Worm (Caenorhabditis elegans) whole organism, young adult: ENCODE results near the gene oac-1.

Experiments
- B0261.1 ChIP-seq: sonication (generic microtip); optimal IDR thresholded peaks from 2 replicates; lab custom pipeline; 2016; ENCODE audit warnings: mild to moderate bottlenecking, missing genetic modification characterization, moderate library complexity, missing compliant biosample characterization
- B0336.3 ChIP-seq: fragments of 200-800 bp; sonication (Bioruptor generic); IDR thresholded peaks from 2 replicates; pipeline ENCODE4 v1.3.6; 2022; ENCODE audit warnings: missing genetic modification characterization, missing compliant biosample characterization
- C17E4.6 ChIP-seq: fragments of 200-800 bp; sonication (Bioruptor generic); IDR thresholded peaks from 2 replicates; pipeline ENCODE4 v1.3.6; 2022; ENCODE audit warnings: missing genetic modification reagents, missing genetic modification characterization, missing compliant biosample characterization
- F22D6.2 ChIP-seq: sonication (generic microtip); optimal IDR thresholded peaks from 2 replicates; lab custom pipeline; 2016; ENCODE audit warnings: mild to moderate bottlenecking, missing genetic modification characterization, missing compliant biosample characterization
- F33H1.4 ChIP-seq: fragments of 200-800 bp; sonication (Bioruptor generic); IDR thresholded peaks from 2 replicates; pipeline ENCODE4 v1.3.6; 2022; ENCODE audit warnings: missing genetic modification reagents, missing genetic modification characterization, missing compliant biosample characterization
- F57C9.4 ChIP-seq: sonication (generic microtip); optimal IDR thresholded peaks from 2 replicates; lab custom pipeline; 2017; ENCODE audit warnings: mild to moderate bottlenecking, missing genetic modification characterization, missing compliant biosample characterization
- K12H6.12 ChIP-seq: fragments of 200-800 bp; sonication (Bioruptor generic); optimal IDR thresholded peaks from 2 replicates; lab custom pipeline; 2018; ENCODE audit warnings: mild to moderate bottlenecking, missing genetic modification characterization, missing compliant biosample characterization
- Y53F4B.3 ChIP-seq: fragments of 200-800 bp; sonication (Bioruptor generic); IDR thresholded peaks from 2 replicates; pipeline ENCODE4 v1.3.6; 2022; ENCODE audit warnings: missing genetic modification reagents, missing genetic modification characterization, missing compliant biosample characterization
- Y53G8AR.9 ChIP-seq: fragments of 200-800 bp; sonication (Bioruptor generic); conservative IDR thresholded peaks from 2 replicates; pipeline ENCODE4 v1.3.6; 2022; ENCODE audit warnings: missing genetic modification reagents, missing genetic modification characterization, missing compliant biosample characterization
- akir-1 ChIP-seq: fragments of 200-800 bp; sonication (Bioruptor generic); optimal IDR thresholded peaks from 2 replicates; lab custom pipeline; 2018; ENCODE audit warnings: mild to moderate bottlenecking, missing genetic modification characterization, moderate library complexity, missing compliant biosample characterization
- ama-1 ChIP-seq, 3 experiments: fragments of 150-350 bp in 1 of 3; sonication (generic microtip) in 2 of 3; optimal IDR thresholded peaks; 2 replicates each; lab custom pipeline; 2014 to 2018; ENCODE audit warnings: missing biosample characterization in 2 of 3, missing genetic modification characterization in 2 of 3, missing genetic modification reagents in 2 of 3
- attf-5 ChIP-seq: fragments of 200-800 bp; sonication (Bioruptor generic); optimal IDR thresholded peaks from 2 replicates; lab custom pipeline; 2018; ENCODE audit warnings: mild to moderate bottlenecking, missing genetic modification characterization, missing compliant biosample characterization
- attf-6 ChIP-seq: fragments of 200-800 bp; sonication (Bioruptor generic); IDR thresholded peaks from 2 replicates; pipeline ENCODE4 v1.3.6; 2022; ENCODE audit warnings: missing genetic modification reagents, missing genetic modification characterization, missing compliant biosample characterization
- bed-1 ChIP-seq: fragments of 200-800 bp; sonication (Bioruptor generic); IDR thresholded peaks from 2 replicates; pipeline ENCODE4 v1.3.6; 2022; ENCODE audit warnings: missing genetic modification reagents, missing genetic modification characterization, missing compliant biosample characterization
- bed-2 ChIP-seq: fragments of 200-800 bp; sonication (Bioruptor generic); IDR thresholded peaks from 2 replicates; pipeline ENCODE4 v1.3.6; 2022; ENCODE audit warnings: missing genetic modification reagents, missing genetic modification characterization, missing compliant biosample characterization
- ccch-3 ChIP-seq: fragments of 200-800 bp; sonication (Bioruptor generic); optimal IDR thresholded peaks from 2 replicates; lab custom pipeline; 2018; ENCODE audit warnings: mild to moderate bottlenecking, missing genetic modification characterization, missing compliant biosample characterization
- cebp-1 ChIP-seq, 2 experiments: fragments of 200-800 bp in 1 of 2; sonication (Bioruptor generic) in 1 of 2; sonication (generic microtip) in 1 of 2; IDR thresholded peaks in 1 of 2; optimal IDR thresholded peaks in 1 of 2; 2 replicates each; pipeline versions ENCODE4 v1.3.6 to Lab custom; 2017 to 2022; ENCODE audit warnings: missing compliant biosample characterization in 2 of 2, missing genetic modification characterization in 2 of 2, mild to moderate bottlenecking in 1 of 2, missing genetic modification reagents in 1 of 2, moderate library complexity in 1 of 2
- ceh-58 ChIP-seq: fragments of 200-800 bp; sonication (Bioruptor generic); IDR thresholded peaks from 2 replicates; pipeline ENCODE4 v1.3.6; 2022; ENCODE audit warnings: missing genetic modification characterization, missing compliant biosample characterization
- ceh-79 ChIP-seq: sonication (generic microtip); optimal IDR thresholded peaks from 2 replicates; lab custom pipeline; 2017; ENCODE audit warnings: mild to moderate bottlenecking, missing genetic modification characterization, missing compliant biosample characterization
- dox-1 ChIP-seq: fragments of 200-800 bp; sonication (Bioruptor generic); IDR thresholded peaks from 2 replicates; pipeline ENCODE4 v1.3.6; 2022; ENCODE audit warnings: missing genetic modification reagents, missing genetic modification characterization, missing compliant biosample characterization
- dpff-1 ChIP-seq: sonication (generic microtip); optimal IDR thresholded peaks from 2 replicates; lab custom pipeline; 2017; ENCODE audit warnings: mild to moderate bottlenecking, missing genetic modification characterization, missing compliant biosample characterization
- efl-1 ChIP-seq: fragments of 150-350 bp; optimal IDR thresholded peaks from 2 replicates; lab custom pipeline; 2014; ENCODE audit warnings: missing biosample characterization, missing genetic modification reagents, missing genetic modification characterization
- hlh-12 ChIP-seq: sonication (generic microtip); optimal IDR thresholded peaks from 2 replicates; lab custom pipeline; 2016; ENCODE audit warnings: missing genetic modification characterization, missing compliant biosample characterization
- hlh-26 ChIP-seq: fragments of 200-800 bp; sonication (Bioruptor generic); conservative IDR thresholded peaks from 2 replicates; pipeline ENCODE4 v1.3.6; 2022; ENCODE audit warnings: missing genetic modification reagents, missing genetic modification characterization, missing compliant biosample characterization
- hmg-20 ChIP-seq: fragments of 200-800 bp; sonication (Bioruptor generic); IDR thresholded peaks from 2 replicates; pipeline ENCODE4 v1.3.6; 2022; ENCODE audit warnings: missing genetic modification reagents, missing genetic modification characterization, missing compliant biosample characterization
- hrde-1 ChIP-seq: sonication (generic microtip); optimal IDR thresholded peaks from 2 replicates; lab custom pipeline; 2016; ENCODE audit warnings: missing genetic modification characterization, mild to moderate bottlenecking, missing compliant biosample characterization, moderate library complexity, missing genotype, missing genetic modification reagents, borderline replicate concordance
- lag-1 ChIP-seq: fragments of 200-800 bp; sonication (Bioruptor generic); IDR thresholded peaks from 2 replicates; pipeline ENCODE4 v1.3.6; 2022; ENCODE audit warnings: missing genetic modification reagents, missing genetic modification characterization, missing compliant biosample characterization
- lin-26 ChIP-seq: fragments of 200-800 bp; sonication (Bioruptor generic); IDR thresholded peaks from 2 replicates; pipeline ENCODE4 v1.3.6; 2022; ENCODE audit warnings: missing genetic modification reagents, missing genetic modification characterization, missing compliant biosample characterization
- lin-54 ChIP-seq: fragments of 200-800 bp; sonication (Bioruptor generic); optimal IDR thresholded peaks from 2 replicates; lab custom pipeline; 2018; ENCODE audit warnings: mild to moderate bottlenecking, missing genetic modification characterization, missing compliant biosample characterization
- lir-1 ChIP-seq: fragments of 200-800 bp; sonication (Bioruptor generic); conservative IDR thresholded peaks from 2 replicates; pipeline ENCODE4 v1.3.6; 2022; ENCODE audit warnings: missing genetic modification reagents, missing genetic modification characterization, missing compliant biosample characterization
- madf-6 ChIP-seq: fragments of 200-800 bp; sonication (Bioruptor generic); IDR thresholded peaks from 2 replicates; pipeline ENCODE4 v1.3.6; 2022; ENCODE audit warnings: missing genetic modification reagents, missing genetic modification characterization, missing compliant biosample characterization
- mcd-1 ChIP-seq: fragments of 200-800 bp; sonication (Bioruptor generic); IDR thresholded peaks from 2 replicates; pipeline ENCODE4 v1.3.6; 2022; ENCODE audit warnings: missing genetic modification reagents, missing genetic modification characterization, missing compliant biosample characterization
- mel-28 ChIP-seq: sonication (generic microtip); optimal IDR thresholded peaks from 2 replicates; lab custom pipeline; 2016; ENCODE audit warnings: borderline replicate concordance, mild to moderate bottlenecking, missing genetic modification characterization, missing compliant biosample characterization
- nfyb-1 ChIP-seq: fragments of 200-800 bp; sonication (Bioruptor generic); IDR thresholded peaks from 2 replicates; pipeline ENCODE4 v1.3.6; 2022; ENCODE audit warnings: missing genetic modification reagents, missing genetic modification characterization, missing compliant biosample characterization
- nhr-27 ChIP-seq: fragments of 200-800 bp; sonication (Bioruptor generic); optimal IDR thresholded peaks from 2 replicates; lab custom pipeline; 2018; ENCODE audit warnings: mild to moderate bottlenecking, missing genetic modification characterization, moderate library complexity, missing compliant biosample characterization
- nhr-80 ChIP-seq: sonication (generic microtip); optimal IDR thresholded peaks from 2 replicates; lab custom pipeline; 2016; ENCODE audit warnings: missing genetic modification characterization, missing compliant biosample characterization
- pha-4 ChIP-seq: fragments of 150-350 bp; sonication (generic microtip); optimal IDR thresholded peaks from 2 replicates; lab custom pipeline; 2014; ENCODE audit warnings: missing biosample characterization, missing genetic modification reagents, missing genetic modification characterization
- rcor-1 ChIP-seq: fragments of 200-800 bp; sonication (Bioruptor generic); IDR thresholded peaks from 2 replicates; pipeline ENCODE4 v1.3.6; 2022; ENCODE audit warnings: missing genetic modification reagents, missing genetic modification characterization, missing compliant biosample characterization
- snpc-1.1 ChIP-seq: sonication (generic microtip); optimal IDR thresholded peaks from 2 replicates; lab custom pipeline; 2017; ENCODE audit warnings: missing genetic modification characterization, mild to moderate bottlenecking, missing compliant biosample characterization, antibody characterized with exemption, moderate library complexity, missing genotype, missing genetic modification reagents; ENCODE audit not compliant: insufficient read depth
- snpc-4 ChIP-seq, 5 experiments: fragments of 150-350 bp in 1 of 5; sonication (generic microtip) in 4 of 5; optimal IDR thresholded peaks; 2 replicates each; lab custom pipeline; 2014 to 2018; ENCODE audit warnings: missing genetic modification characterization in 5 of 5, missing biosample characterization in 3 of 5, antibody characterized with exemption in 2 of 5, mild to moderate bottlenecking in 2 of 5, missing compliant biosample characterization in 2 of 5, missing genotype in 2 of 5, moderate library complexity in 2 of 5, missing genetic modification reagents in 1 of 5
- somi-1 ChIP-seq: fragments of 200-800 bp; sonication (Bioruptor generic); optimal IDR thresholded peaks from 2 replicates; lab custom pipeline; 2018; ENCODE audit warnings: mild to moderate bottlenecking, missing genetic modification characterization, missing compliant biosample characterization
- sptf-2 ChIP-seq: fragments of 200-800 bp; sonication (Bioruptor generic); optimal IDR thresholded peaks from 2 replicates; lab custom pipeline; 2018; ENCODE audit warnings: mild to moderate bottlenecking, missing genetic modification characterization, missing compliant biosample characterization
- tbx-9 ChIP-seq: sonication (generic microtip); optimal IDR thresholded peaks from 2 replicates; lab custom pipeline; 2016; ENCODE audit warnings: borderline replicate concordance, missing genetic modification characterization, inconsistent platforms, missing compliant biosample characterization
- unc-130 ChIP-seq: sonication (generic microtip); optimal IDR thresholded peaks from 2 replicates; lab custom pipeline; 2016; ENCODE audit warnings: missing genetic modification reagents, missing genetic modification characterization, missing compliant biosample characterization
- ztf-22 ChIP-seq: fragments of 200-800 bp; sonication (Bioruptor generic); optimal IDR thresholded peaks from 2 replicates; lab custom pipeline; 2018; ENCODE audit warnings: mild to moderate bottlenecking, missing genetic modification characterization, moderate library complexity, missing compliant biosample characterization
- ztf-25 ChIP-seq: fragments of 200-800 bp; sonication (Bioruptor generic); IDR thresholded peaks from 2 replicates; pipeline ENCODE4 v1.3.6; 2022; ENCODE audit warnings: missing genetic modification reagents, missing genetic modification characterization, missing compliant biosample characterization
- ztf-6 ChIP-seq: fragments of 200-800 bp; sonication (Bioruptor generic); IDR thresholded peaks from 2 replicates; pipeline ENCODE4 v1.3.6; 2022; ENCODE audit warnings: missing genetic modification reagents, missing genetic modification characterization, missing compliant biosample characterization

oac-1 gene

DNA sequence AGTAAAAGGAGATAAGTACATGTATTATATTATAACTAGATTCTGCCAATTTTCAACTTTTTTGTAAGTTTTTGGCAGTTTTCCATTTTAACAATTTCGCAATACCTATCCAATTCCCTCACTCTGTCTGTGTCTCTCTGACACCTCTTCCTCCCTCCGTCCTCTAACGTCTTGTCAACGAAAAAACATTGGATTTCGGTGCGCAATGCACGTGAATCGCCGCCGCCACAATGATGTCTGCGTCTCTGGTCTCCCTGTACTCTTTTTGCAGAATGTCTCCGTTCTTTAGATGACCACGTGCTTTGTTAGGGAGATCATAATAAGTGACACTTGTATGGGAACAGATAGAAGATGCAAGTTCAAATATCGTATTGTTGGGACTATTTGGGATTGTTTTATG, 26.6 kb downstream of the oac-1 start (continued):
- TF ChIP-seq F33H1.4 (GFP tag; lab: Robert Waterston, UW) (no peak), ama-1 (optimal IDR thresholded peaks at IDR 0.05; lab: Kevin White, UChicago) (no peak), ama-1 (GFP tag; optimal IDR thresholded peaks at IDR 0.05; lab: Kevin White, UChicago) (no peak), ceh-79 (no peak), nhr-27 (tag; lab: Kevin White, UChicago) (no peak), B0336.3 (GFP tag; lab: Robert Waterston, UW) (peak; percentile 82), hmg-20 (GFP tag; lab: Robert Waterston, UW) (no peak), attf-5 (peak; percentile 90), B0261.1 (no peak), Y53F4B.3 (GFP tag; lab: Robert Waterston, UW) (no peak), lin-26 (GFP tag; lab: Robert Waterston, UW) (peak; percentile 23; the same call in 1 of the 2 replicates), hlh-12 (tag; lab: Kevin White, UChicago) (no peak), ztf-22 (GFP tag; lab: Kevin White, UChicago) (peak; percentile 74), K12H6.12 (peak; percentile 90), akir-1 (GFP tag; lab: Kevin White, UChicago) (no peak), snpc-1.1 (tag; lab: Kevin White, UChicago) (no peak), lin-54 (peak; percentile 55), bed-2 (GFP tag; lab: Robert Waterston, UW) (no peak), lir-1 (GFP tag; lab: Robert Waterston, UW) (no peak), rcor-1 (GFP tag; lab: Robert Waterston, UW) (0 out of 2 replicates have a peak, but pooled peaks have one; percentile 33), ztf-25 (no peak), nfyb-1 (GFP tag; lab: Robert Waterston, UW) (peak; percentile 73), hlh-26 (GFP tag; lab: Robert Waterston, UW) (no peak), lag-1 (no peak), mel-28 (tag; lab: Kevin White, UChicago) (no peak), unc-130 (GFP tag; lab: Kevin White, UChicago) (no peak), dox-1 (GFP tag; lab: Robert Waterston, UW) (peak; percentile 73), ceh-58 (no peak), pha-4 (tag; lab: Kevin White, UChicago) (peak; percentile 57), snpc-4 (GFP tag; optimal IDR thresholded peaks at IDR 0.05; lab: Kevin White, UChicago) (no peak), snpc-4 (tag; optimal IDR thresholded peaks at IDR 0.05; lab: Kevin White, UChicago) (peak in 2 of 4 experiments; percentile 65 to 73), sptf-2 (GFP tag; lab: Kevin White, UChicago) (no peak), nhr-80 (tag; lab: Kevin White, UChicago) (peak; percentile 65), cebp-1 (GFP tag; IDR thresholded peaks at IDR 0.05; lab: Robert Waterston, UW) (peak; percentile 99), cebp-1 (tag; optimal IDR thresholded peaks at IDR 0.05; lab: Kevin White, UChicago) (peak; percentile 100), Y53G8AR.9 (GFP tag; lab: Robert Waterston, UW) (peak; percentile 85; the same call in 1 of the 2 replicates), mcd-1 (GFP tag; lab: Robert Waterston, UW) (peak; percentile 66), somi-1 (GFP tag; lab: Kevin White, UChicago) (peak; percentile 97), ztf-6 (GFP tag; lab: Robert Waterston, UW) (no peak), hrde-1 (tag; lab: Kevin White, UChicago) (no peak), C17E4.6 (GFP tag; lab: Robert Waterston, UW) (no peak), attf-6 (GFP tag; lab: Robert Waterston, UW) (no peak), madf-6 (GFP tag; lab: Robert Waterston, UW) (no peak), F57C9.4 (tag; lab: Kevin White, UChicago) (no peak), ccch-3 (GFP tag; lab: Kevin White, UChicago) (no peak), dpff-1 (no peak), efl-1 (no peak), bed-1 (no peak), F22D6.2 (tag; lab: Kevin White, UChicago) (peak; percentile 90), tbx-9 (tag; lab: Kevin White, UChicago) (no peak)
